Fruit fly (Drosophila melanogaster) whole organism, embryonic: ENCODE results near the gene CG2681.

Experiments used
- Abd-B ChIP-seq: fragments of 200-800 bp; sonication (Bioruptor generic); optimal IDR thresholded peaks from 2 replicates; lab custom pipeline; 2018; ENCODE audit warnings: missing biosample characterization, mild to moderate bottlenecking, missing genetic modification characterization, moderate library complexity
- Adf1 ChIP-seq: fragments of 200-800 bp; sonication (Bioruptor generic); IDR thresholded peaks from 2 replicates; pipeline ENCODE4 v1.3.6; 2022; ENCODE audit warnings: missing biosample characterization, missing genetic modification characterization
- B-H2 ChIP-seq: fragments of 200-800 bp; sonication (Bioruptor generic); optimal IDR thresholded peaks from 2 replicates; lab custom pipeline; 2018; ENCODE audit warnings: missing biosample characterization, mild to moderate bottlenecking, missing genetic modification characterization
- BtbVII ChIP-seq: fragments of 200-800 bp; sonication (Bioruptor generic); optimal IDR thresholded peaks from 3 replicates; lab custom pipeline; 2017; ENCODE audit warnings: missing biosample characterization, mild to moderate bottlenecking, missing genetic modification characterization
- Bteb2 ChIP-seq: fragments of 200-800 bp; sonication (Bioruptor generic); optimal IDR thresholded peaks from 2 replicates; lab custom pipeline; 2016; ENCODE audit warnings: missing biosample characterization, missing genetic modification characterization
- CG10431 ChIP-seq: fragments of 200-800 bp; sonication (Bioruptor generic); optimal IDR thresholded peaks from 3 replicates; lab custom pipeline; 2018; ENCODE audit warnings: missing biosample characterization, mild to moderate bottlenecking, missing genetic modification characterization
- CG10654 ChIP-seq: fragments of 200-800 bp; sonication (Bioruptor generic); optimal IDR thresholded peaks from 2 replicates; lab custom pipeline; 2016; ENCODE audit warnings: missing biosample characterization, missing genetic modification characterization
- CG11456 ChIP-seq: fragments of 200-800 bp; sonication (Bioruptor generic); IDR thresholded peaks from 3 replicates; pipeline ENCODE4 v1.3.6; 2022; ENCODE audit warnings: missing biosample characterization, missing genetic modification characterization
- CG13287 ChIP-seq: fragments of 200-800 bp; sonication (Bioruptor generic); IDR thresholded peaks from 2 replicates; pipeline ENCODE4 v1.3.6; 2022; ENCODE audit warnings: missing biosample characterization, missing genetic modification characterization; ENCODE audit not compliant: partially characterized antibody
- CG15073 ChIP-seq: fragments of 200-800 bp; sonication (Bioruptor generic); optimal IDR thresholded peaks from 2 replicates; lab custom pipeline; 2016; ENCODE audit warnings: missing biosample characterization, missing genetic modification characterization
- CG1647 ChIP-seq: fragments of 200-800 bp; sonication (Bioruptor generic); optimal IDR thresholded peaks from 3 replicates; lab custom pipeline; 2016; ENCODE audit warnings: missing biosample characterization, missing genetic modification characterization
- CG17359 ChIP-seq: fragments of 200-800 bp; sonication (Bioruptor generic); optimal IDR thresholded peaks from 3 replicates; lab custom pipeline; 2018; ENCODE audit warnings: missing biosample characterization, mild to moderate bottlenecking, missing genetic modification characterization, moderate library complexity
- CG17912 ChIP-seq: fragments of 200-800 bp; sonication (Bioruptor generic); optimal IDR thresholded peaks from 2 replicates; lab custom pipeline; 2018; ENCODE audit warnings: missing biosample characterization, mild to moderate bottlenecking, missing genetic modification characterization
- CG18476 ChIP-seq: fragments of 200-800 bp; sonication (Bioruptor generic); optimal IDR thresholded peaks from 2 replicates; lab custom pipeline; 2016; ENCODE audit warnings: missing biosample characterization, mild to moderate bottlenecking, missing genetic modification characterization
- CG2116 ChIP-seq: fragments of 200-800 bp; sonication (Bioruptor generic); optimal IDR thresholded peaks from 3 replicates; lab custom pipeline; 2018; ENCODE audit warnings: missing biosample characterization, mild to moderate bottlenecking, missing genetic modification characterization
- CG30403 ChIP-seq: fragments of 200-800 bp; sonication (Bioruptor generic); optimal IDR thresholded peaks from 3 replicates; lab custom pipeline; 2016; ENCODE audit warnings: missing biosample characterization, missing genetic modification characterization
- CG31224 ChIP-seq: fragments of 200-800 bp; sonication (Bioruptor generic); IDR thresholded peaks from 2 replicates; pipeline ENCODE4 v1.3.6; 2022; ENCODE audit warnings: missing biosample characterization, missing genetic modification characterization
- CG32767 ChIP-seq: fragments of 200-800 bp; sonication (Bioruptor generic); IDR thresholded peaks from 2 replicates; pipeline ENCODE4 v1.3.6; 2022; ENCODE audit warnings: missing biosample characterization, missing genetic modification characterization
- CG4282 ChIP-seq: fragments of 200-800 bp; sonication (Bioruptor generic); optimal IDR thresholded peaks from 2 replicates; lab custom pipeline; 2016; ENCODE audit warnings: missing biosample characterization, missing genetic modification characterization
- CG4328 ChIP-seq: fragments of 200-800 bp; sonication (Bioruptor generic); optimal IDR thresholded peaks from 3 replicates; lab custom pipeline; 2017; ENCODE audit warnings: missing biosample characterization, missing genetic modification reagents, missing genetic modification characterization
- CG8478 ChIP-seq: fragments of >200 bp; optimal IDR thresholded peaks from 2 replicates; lab custom pipeline; 2018
- CG9876 ChIP-seq: fragments of 200-800 bp; sonication (Bioruptor generic); optimal IDR thresholded peaks from 2 replicates; lab custom pipeline; 2016; ENCODE audit warnings: missing biosample characterization, missing genetic modification characterization
- CHES-1-like ChIP-seq: fragments of 200-800 bp; sonication (Bioruptor generic); optimal IDR thresholded peaks from 2 replicates; lab custom pipeline; 2016; ENCODE audit warnings: missing biosample characterization, missing genetic modification characterization
- CTCF ChIP-seq: fragments of 200-800 bp; sonication (Bioruptor generic); optimal IDR thresholded peaks from 2 replicates; lab custom pipeline; 2017; ENCODE audit warnings: missing biosample characterization, mild to moderate bottlenecking, missing genetic modification characterization, moderate library complexity
- Camta ChIP-seq: fragments of 200-800 bp; sonication (Bioruptor generic); optimal IDR thresholded peaks from 2 replicates; lab custom pipeline; 2016; ENCODE audit warnings: missing biosample characterization, missing genetic modification characterization
- Dp ChIP-seq: fragments of 200-800 bp; sonication (Bioruptor generic); optimal IDR thresholded peaks from 2 replicates; lab custom pipeline; 2018; ENCODE audit warnings: missing biosample characterization, mild to moderate bottlenecking, missing genetic modification characterization, moderate library complexity
- E2f1 ChIP-seq: fragments of 200-800 bp; sonication (Bioruptor generic); IDR thresholded peaks from 2 replicates; pipeline ENCODE4 v1.3.6; 2022; ENCODE audit warnings: missing biosample characterization, missing genetic modification characterization
- Hey ChIP-seq: fragments of 200-800 bp; sonication (Bioruptor generic); optimal IDR thresholded peaks from 3 replicates; lab custom pipeline; 2018; ENCODE audit warnings: missing biosample characterization, mild to moderate bottlenecking, missing genetic modification characterization
- Lpt ChIP-seq: fragments of >200 bp; optimal IDR thresholded peaks from 2 replicates; lab custom pipeline; 2018; ENCODE audit warnings: missing biosample characterization, missing genetic modification characterization
- Myb ChIP-seq: fragments of 200-800 bp; sonication (Bioruptor generic); optimal IDR thresholded peaks from 2 replicates; lab custom pipeline; 2016; ENCODE audit warnings: missing biosample characterization, missing genetic modification characterization
- NC2β ChIP-seq: fragments of 200-800 bp; sonication (Bioruptor generic); optimal IDR thresholded peaks from 2 replicates; lab custom pipeline; 2016; ENCODE audit warnings: missing biosample characterization, missing genetic modification characterization
- Nf-YA ChIP-seq: fragments of 200-800 bp; sonication (Bioruptor generic); IDR thresholded peaks from 2 replicates; pipeline ENCODE4 v1.3.6; 2022; ENCODE audit warnings: missing biosample characterization, missing genetic modification characterization
- Nf-YB ChIP-seq: fragments of 200-800 bp; sonication (Bioruptor generic); optimal IDR thresholded peaks from 3 replicates; lab custom pipeline; 2019; ENCODE audit warnings: missing biosample characterization, mild to moderate bottlenecking, missing genetic modification characterization, moderate library complexity
- Sry-β ChIP-seq: fragments of 200-800 bp; sonication (Bioruptor generic); optimal IDR thresholded peaks from 2 replicates; lab custom pipeline; 2018; ENCODE audit warnings: missing biosample characterization, mild to moderate bottlenecking, missing genetic modification characterization, moderate library complexity
- ac ChIP-seq: fragments of 200-800 bp; sonication (Bioruptor generic); optimal IDR thresholded peaks from 3 replicates; lab custom pipeline; 2017; ENCODE audit warnings: missing biosample characterization, mild to moderate bottlenecking, missing genetic modification characterization
- bsh ChIP-seq, 2 experiments: fragments of 200-800 bp; sonication (Bioruptor generic); optimal IDR thresholded peaks; 2 replicates each; lab custom pipeline; 2017 to 2018; ENCODE audit warnings: mild to moderate bottlenecking in 2 of 2, missing biosample characterization in 2 of 2, missing genetic modification characterization in 2 of 2, moderate library complexity in 1 of 2
- crp ChIP-seq, 2 experiments: fragments of 200-800 bp; sonication (Bioruptor generic); optimal IDR thresholded peaks; 2 replicates in 1 of 2; 3 replicates in 1 of 2; lab custom pipeline; 2017; ENCODE audit warnings: missing biosample characterization in 2 of 2, missing genetic modification characterization in 2 of 2, mild to moderate bottlenecking in 1 of 2, moderate library complexity in 1 of 2
- grau ChIP-seq: fragments of 200-800 bp; optimal IDR thresholded peaks from 3 replicates; lab custom pipeline; 2019; ENCODE audit warnings: missing biosample characterization, mild to moderate bottlenecking, missing genetic modification characterization, moderate library complexity
- gt ChIP-seq: fragments of 200-800 bp; sonication (Bioruptor generic); IDR thresholded peaks from 2 replicates; pipeline ENCODE4 v1.3.6; 2022; ENCODE audit warnings: missing biosample characterization, missing genetic modification characterization
- ham ChIP-seq: fragments of 200-800 bp; sonication (Bioruptor generic); IDR thresholded peaks from 2 replicates; pipeline ENCODE4 v1.3.6; 2022; ENCODE audit warnings: missing biosample characterization, missing genetic modification characterization
- ind ChIP-seq: fragments of 200-800 bp; sonication (Bioruptor generic); optimal IDR thresholded peaks from 3 replicates; lab custom pipeline; 2016; ENCODE audit warnings: missing biosample characterization, missing genetic modification characterization
- inv ChIP-seq: fragments of 200-800 bp; sonication (Bioruptor generic); IDR thresholded peaks from 2 replicates; pipeline ENCODE4 v1.3.6; 2022; ENCODE audit warnings: missing biosample characterization, missing genetic modification characterization; ENCODE audit not compliant: partially characterized antibody
- jing ChIP-seq: fragments of 200-800 bp; sonication (Bioruptor generic); optimal IDR thresholded peaks from 2 replicates; lab custom pipeline; 2018; ENCODE audit warnings: missing biosample characterization, mild to moderate bottlenecking, missing genetic modification characterization
- lilli ChIP-seq: fragments of 200-800 bp; sonication (Bioruptor generic); optimal IDR thresholded peaks from 3 replicates; lab custom pipeline; 2016; ENCODE audit warnings: missing biosample characterization, missing genetic modification characterization
- maf-S ChIP-seq: fragments of 200-800 bp; sonication (Bioruptor generic); optimal IDR thresholded peaks from 2 replicates; lab custom pipeline; 2016; ENCODE audit warnings: missing biosample characterization, missing genetic modification characterization
- org-1 ChIP-seq: fragments of 200-800 bp; sonication (Bioruptor generic); optimal IDR thresholded peaks from 2 replicates; lab custom pipeline; 2017; ENCODE audit warnings: missing biosample characterization, missing genetic modification characterization
- pan ChIP-seq, 4 experiments: fragments of >200 bp in 3 of 4; fragments of 200-800 bp in 1 of 4; sonication (Bioruptor generic) in 1 of 4; optimal IDR thresholded peaks in 3 of 4; IDR thresholded peaks in 1 of 4; 2 replicates each; pipeline versions ENCODE4 v1.3.6 to Lab custom; 2017 to 2022; ENCODE audit warnings: missing biosample characterization in 2 of 4, missing genetic modification characterization in 2 of 4, mixed read lengths in 1 of 4
- sd ChIP-seq: fragments of 200-800 bp; sonication (Bioruptor generic); optimal IDR thresholded peaks from 3 replicates; lab custom pipeline; 2018; ENCODE audit warnings: missing biosample characterization, mild to moderate bottlenecking, missing genetic modification characterization, moderate library complexity
- ssp ChIP-seq: fragments of 200-800 bp; sonication (Bioruptor generic); IDR thresholded peaks from 2 replicates; pipeline ENCODE4 v1.3.6; 2022; ENCODE audit warnings: missing biosample characterization, missing genetic modification characterization
- trem ChIP-seq: fragments of 200-800 bp; optimal IDR thresholded peaks from 3 replicates; lab custom pipeline; 2019; ENCODE audit warnings: missing biosample characterization, mild to moderate bottlenecking, missing genetic modification characterization, moderate library complexity
- tx ChIP-seq: fragments of 200-800 bp; sonication (Bioruptor generic); optimal IDR thresholded peaks from 2 replicates; lab custom pipeline; 2016; ENCODE audit warnings: missing biosample characterization, missing genetic modification characterization
- usp ChIP-seq: fragments of >200 bp; optimal IDR thresholded peaks from 2 replicates; lab custom pipeline; 2017; ENCODE audit warnings: missing biosample characterization, missing genetic modification characterization

The CG2681 gene

DNA sequence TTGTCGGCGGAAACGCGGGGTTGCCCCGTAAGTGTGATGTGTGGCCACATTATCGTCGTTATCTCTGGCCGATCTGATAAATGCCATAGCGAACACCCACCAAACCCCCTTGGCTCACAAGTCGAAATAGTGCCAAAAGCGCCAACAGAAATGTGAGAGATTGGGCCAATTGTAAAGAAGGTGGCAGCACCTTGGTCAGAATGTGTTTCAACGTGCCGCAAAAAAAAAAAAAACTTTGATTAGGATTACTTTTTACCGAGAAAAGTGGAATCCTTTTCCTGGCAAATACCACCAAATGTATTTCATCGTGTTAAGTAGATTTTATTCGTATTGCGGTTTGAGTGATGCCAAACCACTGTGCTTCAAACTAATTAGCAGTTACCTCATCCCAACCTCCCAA, 34.5 kb downstream of the CG2681 start (continued):
- TF ChIP-seq Sry-β (no peak), Adf1 (GFP tag; lab: Robert Waterston, UW) (peak; percentile 73; the same call in 1 of the 2 replicates), inv (GFP tag; lab: Robert Waterston, UW) (no peak), lilli (GFP tag; lab: Kevin White, UChicago) (peak; percentile 92), B-H2 (GFP tag; lab: Kevin White, UChicago) (no peak), CG13287 (GFP tag; lab: Robert Waterston, UW) (no peak), jing (GFP tag; lab: Kevin White, UChicago) (no peak), trem (tag; lab: Kevin White, UChicago) (no peak), Nf-YB (GFP tag; lab: Kevin White, UChicago) (peak; percentile 41), Hey (tag; lab: Kevin White, UChicago) (peak; percentile 29), CG15073 (GFP tag; lab: Kevin White, UChicago) (no peak), Bteb2 (GFP tag; lab: Kevin White, UChicago) (peak; percentile 73), CG17359 (tag; lab: Kevin White, UChicago) (peak; percentile 77), ind (GFP tag; lab: Kevin White, UChicago) (peak; percentile 86), CG18476 (peak; percentile 64), ssp (GFP tag; lab: Robert Waterston, UW) (peak; percentile 69), org-1 (GFP tag; lab: Kevin White, UChicago) (peak; percentile 69), CG10431 (GFP tag; lab: Kevin White, UChicago) (no peak), sd (tag; lab: Kevin White, UChicago) (peak; percentile 65), crp (GFP tag; optimal IDR thresholded peaks at IDR 0.05; lab: Kevin White, UChicago) (peak in 1 of 2 experiments; percentile 14), CG31224 (peak; percentile 85), Lpt (no peak), CHES-1-like (peak; percentile 85), CG8478 (lab: Kevin White, UChicago) (no peak), CG9876 (GFP tag; lab: Kevin White, UChicago) (peak; percentile 64), Nf-YA (GFP tag; lab: Robert Waterston, UW) (peak; percentile 70), bsh (GFP tag; optimal IDR thresholded peaks at IDR 0.05; lab: Kevin White, UChicago) (peak in 1 of 2 experiments; percentile 48), Dp (GFP tag; lab: Kevin White, UChicago) (no peak), CG11456 (GFP tag; lab: Robert Waterston, UW) (peak; percentile 90), Myb (peak; percentile 74), CG4282 (GFP tag; lab: Kevin White, UChicago) (peak; percentile 75), CG4328 (GFP tag; lab: Kevin White, UChicago) (no peak), CG32767 (GFP tag; lab: Robert Waterston, UW) (peak; percentile 77), Abd-B (peak; percentile 69), NC2β (GFP tag; lab: Kevin White, UChicago) (peak; percentile 39), pan (optimal IDR thresholded peaks at IDR 0.05; lab: Kevin White, UChicago) (no peak), pan (GFP tag; optimal IDR thresholded peaks at IDR 0.05 in 1 of 2, IDR thresholded peaks at IDR 0.05 in 1 of 2) (peak in 1 of 2 experiments; percentile 93), CG30403 (peak; percentile 72), ham (peak; percentile 75; the same call in 1 of the 2 replicates), gt (no peak; the same call in 1 of the 2 replicates), grau (tag; lab: Kevin White, UChicago) (peak; percentile 73), usp (no peak), E2f1 (GFP tag; lab: Robert Waterston, UW) (peak; percentile 85), Camta (GFP tag; lab: Kevin White, UChicago) (peak; percentile 67), ac (no peak), CG10654 (peak; percentile 59), CG1647 (GFP tag; lab: Kevin White, UChicago) (peak; percentile 63), tx (peak; percentile 82), BtbVII (GFP tag; lab: Kevin White, UChicago) (peak; percentile 85), CG2116 (GFP tag; lab: Kevin White, UChicago) (no peak), maf-S (GFP tag; lab: Kevin White, UChicago) (peak; percentile 78), CTCF (GFP tag; lab: Kevin White, UChicago) (no peak), CG17912 (GFP tag; lab: Kevin White, UChicago) (no peak)
